Worm (Caenorhabditis elegans) whole organism, L4 larva: ENCODE measurements around the gene pod-1.

Experiments used
- D1046.2 ChIP-seq: fragments of 200-800 bp; sonication (Bioruptor generic); IDR thresholded peaks from 2 replicates; pipeline ENCODE4 v1.3.6; 2022; ENCODE audit warnings: missing genetic modification characterization, missing compliant biosample characterization
- F37D6.2 ChIP-seq: sonication (generic microtip); optimal IDR thresholded peaks from 2 replicates; lab custom pipeline; 2016; ENCODE audit warnings: mild to moderate bottlenecking, missing genetic modification characterization, missing compliant biosample characterization
- T20F7.1 ChIP-seq: fragments of 200-800 bp; sonication (Bioruptor generic); optimal IDR thresholded peaks from 2 replicates; lab custom pipeline; 2018; ENCODE audit warnings: mild to moderate bottlenecking, missing genetic modification characterization, missing compliant biosample characterization
- Y105C5A.15 ChIP-seq: fragments of 200-800 bp; sonication (Bioruptor generic); IDR thresholded peaks from 2 replicates; pipeline ENCODE4 v1.3.6; 2022; ENCODE audit warnings: missing genetic modification characterization, missing compliant biosample characterization
- Y48G9A.11 ChIP-seq: fragments of 200-800 bp; sonication (Bioruptor generic); IDR thresholded peaks from 2 replicates; pipeline ENCODE4 v1.3.6; 2022; ENCODE audit warnings: missing genetic modification reagents, missing genetic modification characterization, missing compliant biosample characterization
- ZK546.5 ChIP-seq, 2 experiments: sonication (generic microtip); optimal IDR thresholded peaks; 2 replicates each; lab custom pipeline; 2017; ENCODE audit warnings: missing biosample characterization in 2 of 2, missing genetic modification characterization in 2 of 2
- aha-1 ChIP-seq: fragments of 150-350 bp; peaks from one replicate; lab custom pipeline; 2014; ENCODE audit warnings: missing biosample characterization, missing genetic modification characterization
- aly-2 ChIP-seq: sonication (generic microtip); optimal IDR thresholded peaks from 2 replicates; lab custom pipeline; 2018; ENCODE audit warnings: missing biosample characterization, missing genetic modification characterization
- ceh-20 ChIP-seq: fragments of 200-800 bp; sonication (Bioruptor generic); IDR thresholded peaks from 2 replicates; pipeline ENCODE4 v1.3.6; 2022; ENCODE audit warnings: missing genetic modification reagents, missing genetic modification characterization, missing compliant biosample characterization
- ceh-62 ChIP-seq: sonication (generic microtip); optimal IDR thresholded peaks from 2 replicates; lab custom pipeline; 2017; ENCODE audit warnings: missing biosample characterization, missing genetic modification characterization
- ceh-82 ChIP-seq: sonication (generic microtip); optimal IDR thresholded peaks from 2 replicates; lab custom pipeline; 2017; ENCODE audit warnings: missing biosample characterization, missing genetic modification characterization
- ces-1 ChIP-seq: fragments of 150-350 bp; sonication (generic microtip); optimal IDR thresholded peaks from 4 replicates; lab custom pipeline; 2014; ENCODE audit warnings: missing biosample characterization, missing genetic modification reagents, missing genetic modification characterization
- ctbp-1 ChIP-seq: fragments of 200-800 bp; sonication (Bioruptor generic); IDR thresholded peaks from 2 replicates; pipeline ENCODE4 v1.3.6; 2022; ENCODE audit warnings: missing genetic modification reagents, missing genetic modification characterization, missing compliant biosample characterization
- daf-19 ChIP-seq: fragments of 200-800 bp; sonication (Bioruptor generic); conservative IDR thresholded peaks from 2 replicates; pipeline ENCODE4 v1.3.6; 2022; ENCODE audit warnings: missing genetic modification characterization, missing compliant biosample characterization
- duxl-1 ChIP-seq: sonication (generic microtip); optimal IDR thresholded peaks from 2 replicates; lab custom pipeline; 2016; ENCODE audit warnings: mild to moderate bottlenecking, missing genetic modification characterization, moderate library complexity, missing compliant biosample characterization; ENCODE audit not compliant: poor library complexity
- egl-43 ChIP-seq: fragments of 200-800 bp; sonication (Bioruptor generic); IDR thresholded peaks from 2 replicates; pipeline ENCODE4 v1.3.6; 2022; ENCODE audit warnings: missing genetic modification reagents, missing genetic modification characterization, missing compliant biosample characterization
- fos-1 ChIP-seq: fragments of 150-350 bp; optimal IDR thresholded peaks from 2 replicates; lab custom pipeline; 2014; ENCODE audit warnings: missing biosample characterization, missing genetic modification characterization
- gei-8 ChIP-seq: fragments of 200-800 bp; sonication (Bioruptor generic); optimal IDR thresholded peaks from 2 replicates; lab custom pipeline; 2018; ENCODE audit warnings: mild to moderate bottlenecking, missing genetic modification characterization, missing compliant biosample characterization
- hif-1 ChIP-seq, 2 experiments: sonication (generic microtip); optimal IDR thresholded peaks; 2 replicates each; lab custom pipeline; 2016 to 2017; ENCODE audit warnings: missing compliant biosample characterization in 2 of 2, missing genetic modification characterization in 2 of 2, missing genetic modification reagents in 2 of 2, missing genotype in 2 of 2, mild to moderate bottlenecking in 1 of 2
- jun-1 ChIP-seq: fragments of 150-350 bp; optimal IDR thresholded peaks from 2 replicates; lab custom pipeline; 2014; ENCODE audit warnings: missing biosample characterization, missing genetic modification reagents, missing genetic modification characterization
- lin-1 ChIP-seq: fragments of 200-800 bp; sonication (Bioruptor generic); IDR thresholded peaks from 2 replicates; pipeline ENCODE4 v1.3.6; 2022; ENCODE audit warnings: missing genetic modification reagents, missing genetic modification characterization, missing compliant biosample characterization
- lin-15B ChIP-seq: fragments of 150-350 bp; sonication (generic microtip); optimal IDR thresholded peaks from 3 replicates; lab custom pipeline; 2014; ENCODE audit warnings: missing biosample characterization, missing genetic modification characterization
- lin-29 ChIP-seq: fragments of 200-800 bp; sonication (Bioruptor generic); IDR thresholded peaks from 2 replicates; pipeline ENCODE4 v1.3.6; 2022; ENCODE audit warnings: missing genetic modification reagents, missing genetic modification characterization, missing compliant biosample characterization
- lin-39 ChIP-seq: fragments of 150-350 bp; optimal IDR thresholded peaks from 2 replicates; lab custom pipeline; 2014; ENCODE audit warnings: missing biosample characterization, missing genetic modification reagents, missing genetic modification characterization
- lir-3 ChIP-seq: sonication (generic microtip); optimal IDR thresholded peaks from 2 replicates; lab custom pipeline; 2016; ENCODE audit warnings: mild to moderate bottlenecking, missing genetic modification characterization, missing compliant biosample characterization
- madf-9 ChIP-seq: fragments of 200-800 bp; sonication (Bioruptor generic); conservative IDR thresholded peaks from 2 replicates; pipeline ENCODE4 v1.3.6; 2022; ENCODE audit warnings: missing genetic modification reagents, missing genetic modification characterization, missing compliant biosample characterization
- mdt-29 ChIP-seq: fragments of 200-800 bp; sonication (Bioruptor generic); IDR thresholded peaks from 2 replicates; pipeline ENCODE4 v1.3.6; 2022; ENCODE audit warnings: missing genetic modification reagents, missing genetic modification characterization, missing compliant biosample characterization
- mes-2 ChIP-seq: sonication (generic microtip); optimal IDR thresholded peaks from 2 replicates; lab custom pipeline; 2016; ENCODE audit warnings: missing genotype, mild to moderate bottlenecking, missing genetic modification characterization, missing compliant biosample characterization; ENCODE audit not compliant: poor library complexity, severe bottlenecking
- nhr-10 ChIP-seq: fragments of 150-350 bp; optimal IDR thresholded peaks from 2 replicates; lab custom pipeline; 2014; ENCODE audit warnings: missing biosample characterization, missing genetic modification characterization
- nhr-102 ChIP-seq: sonication (generic microtip); optimal IDR thresholded peaks from 2 replicates; lab custom pipeline; 2016; ENCODE audit warnings: mild to moderate bottlenecking, missing genetic modification characterization, moderate library complexity, missing compliant biosample characterization
- nhr-11 ChIP-seq: fragments of 150-350 bp; optimal IDR thresholded peaks from 2 replicates; lab custom pipeline; 2014; ENCODE audit warnings: missing biosample characterization, missing genetic modification characterization
- nhr-111 ChIP-seq: fragments of 200-800 bp; sonication (Bioruptor generic); optimal IDR thresholded peaks from 2 replicates; lab custom pipeline; 2018; ENCODE audit warnings: mild to moderate bottlenecking, missing genetic modification characterization, missing compliant biosample characterization
- nhr-237 ChIP-seq: sonication (generic microtip); optimal IDR thresholded peaks from 2 replicates; lab custom pipeline; 2017; ENCODE audit warnings: missing biosample characterization, missing genetic modification characterization
- nhr-48 ChIP-seq: sonication (generic microtip); optimal IDR thresholded peaks from 2 replicates; lab custom pipeline; 2016; ENCODE audit warnings: mild to moderate bottlenecking, missing genetic modification characterization, missing compliant biosample characterization
- nhr-6 ChIP-seq: fragments of 150-350 bp; optimal IDR thresholded peaks from 2 replicates; lab custom pipeline; 2014; ENCODE audit warnings: missing biosample characterization, missing genetic modification characterization
- nhr-76 ChIP-seq: fragments of 150-350 bp; optimal IDR thresholded peaks from 2 replicates; lab custom pipeline; 2014; ENCODE audit warnings: missing biosample characterization, missing genetic modification characterization
- pha-4 ChIP-seq, 2 experiments: fragments of 150-350 bp in 1 of 2; fragments of 200-800 bp in 1 of 2; sonication (Bioruptor generic) in 1 of 2; IDR thresholded peaks in 1 of 2; optimal IDR thresholded peaks in 1 of 2; 2 replicates each; pipeline versions ENCODE4 v1.3.6 to Lab custom; 2014 to 2022; ENCODE audit warnings: missing genetic modification characterization in 2 of 2, missing genetic modification reagents in 2 of 2, missing biosample characterization in 1 of 2, missing compliant biosample characterization in 1 of 2
- rbr-2 ChIP-seq: sonication (generic microtip); optimal IDR thresholded peaks from 2 replicates; lab custom pipeline; 2016; ENCODE audit warnings: missing genotype, missing genetic modification characterization, missing compliant biosample characterization
- saeg-2 ChIP-seq: fragments of 200-800 bp; sonication (Bioruptor generic); IDR thresholded peaks from 2 replicates; pipeline ENCODE4 v1.3.6; 2022; ENCODE audit warnings: missing genetic modification reagents, missing genetic modification characterization, missing compliant biosample characterization
- sdz-12 ChIP-seq: fragments of 200-800 bp; sonication (Bioruptor generic); optimal IDR thresholded peaks from 2 replicates; lab custom pipeline; 2018; ENCODE audit warnings: mild to moderate bottlenecking, missing genetic modification characterization, missing compliant biosample characterization
- set-16 ChIP-seq: fragments of 200-800 bp; sonication (Bioruptor generic); IDR thresholded peaks from 2 replicates; pipeline ENCODE4 v1.3.6; 2022; ENCODE audit warnings: missing genetic modification reagents, missing genetic modification characterization, missing compliant biosample characterization
- skn-1 ChIP-seq: fragments of 150-350 bp; optimal IDR thresholded peaks from 2 replicates; lab custom pipeline; 2014; ENCODE audit warnings: missing biosample characterization, missing genetic modification characterization
- snpc-1.2 ChIP-seq: fragments of 200-800 bp; sonication (Bioruptor generic); IDR thresholded peaks from 2 replicates; pipeline ENCODE4 v1.3.6; 2022; ENCODE audit warnings: missing genetic modification reagents, missing genetic modification characterization, missing compliant biosample characterization
- snpc-4 ChIP-seq: fragments of 150-350 bp; optimal IDR thresholded peaks from 2 replicates; lab custom pipeline; 2014; ENCODE audit warnings: missing biosample characterization, missing genetic modification characterization
- spr-1 ChIP-seq: sonication (generic microtip); optimal IDR thresholded peaks from 2 replicates; lab custom pipeline; 2016; ENCODE audit warnings: mild to moderate bottlenecking, missing genetic modification characterization, missing compliant biosample characterization
- tra-1 ChIP-seq: fragments of 200-800 bp; sonication (Bioruptor generic); IDR thresholded peaks from 2 replicates; pipeline ENCODE4 v1.3.6; 2022; ENCODE audit warnings: missing genetic modification reagents, missing genetic modification characterization, missing compliant biosample characterization
- unc-62 ChIP-seq, 3 experiments: fragments of 150-350 bp in 1 of 3; sonication (generic microtip); optimal IDR thresholded peaks in 2 of 3; peaks in 1 of 3; 1 replicate in 1 of 3; 2 replicates in 2 of 3; lab custom pipeline; 2014 to 2017; ENCODE audit warnings: missing biosample characterization in 3 of 3, missing genetic modification characterization in 3 of 3, missing genetic modification reagents in 3 of 3, missing genotype in 1 of 3
- vab-7 ChIP-seq: fragments of 200-800 bp; sonication (Bioruptor generic); IDR thresholded peaks from 2 replicates; pipeline ENCODE4 v1.3.6; 2022; ENCODE audit warnings: missing genetic modification reagents, missing genetic modification characterization, missing compliant biosample characterization
- zag-1 ChIP-seq: fragments of 150-350 bp; optimal IDR thresholded peaks from 2 replicates; lab custom pipeline; 2014; ENCODE audit warnings: missing biosample characterization, missing genetic modification characterization
- zfp-2 ChIP-seq: sonication (generic microtip); optimal IDR thresholded peaks from 2 replicates; lab custom pipeline; 2016; ENCODE audit warnings: mild to moderate bottlenecking, missing genetic modification characterization, missing compliant biosample characterization
- zfp-3 ChIP-seq: fragments of 200-800 bp; sonication (Bioruptor generic); conservative IDR thresholded peaks from 2 replicates; pipeline ENCODE4 v1.3.6; 2022; ENCODE audit warnings: missing genetic modification reagents, missing genetic modification characterization, missing compliant biosample characterization
- ztf-7 ChIP-seq: fragments of 150-350 bp; optimal IDR thresholded peaks from 2 replicates; lab custom pipeline; 2014; ENCODE audit warnings: missing biosample characterization, missing genetic modification characterization

The pod-1 gene

ce11 chrIII:13530017-13530416 is 6.1 kb upstream of the pod-1 start (continued):
- TF ChIP-seq pha-4 (GFP tag; IDR thresholded peaks at IDR 0.05; lab: Robert Waterston, UW) (no peak), pha-4 (tag; optimal IDR thresholded peaks at IDR 0.05; lab: Kevin White, UChicago) (no peak), aha-1 (tag; lab: Kevin White, UChicago) (no peak), mdt-29 (GFP tag; lab: Robert Waterston, UW) (no peak), D1046.2 (no peak), spr-1 (tag; lab: Kevin White, UChicago) (no peak), daf-19 (GFP tag; lab: Robert Waterston, UW) (no peak), set-16 (GFP tag; lab: Robert Waterston, UW) (peak; percentile 20; the same call in 1 of the 2 replicates), nhr-102 (tag; lab: Kevin White, UChicago) (no peak), zfp-2 (tag; lab: Kevin White, UChicago) (no peak), duxl-1 (tag; lab: Kevin White, UChicago) (peak; percentile 10), ceh-82 (tag; lab: Kevin White, UChicago) (no peak), Y48G9A.11 (GFP tag; lab: Robert Waterston, UW) (no peak; the same call in 1 of the 2 replicates), egl-43 (peak; percentile 50; the same call in 1 of the 2 replicates), madf-9 (GFP tag; lab: Robert Waterston, UW) (no peak), snpc-1.2 (no peak), T20F7.1 (GFP tag; lab: Kevin White, UChicago) (no peak), tra-1 (GFP tag; lab: Robert Waterston, UW) (no peak), ctbp-1 (no peak), lin-15B (tag; lab: Kevin White, UChicago) (no peak), fos-1 (tag; lab: Kevin White, UChicago) (no peak), F37D6.2 (tag; lab: Kevin White, UChicago) (no peak), snpc-4 (no peak), hif-1 (tag; optimal IDR thresholded peaks at IDR 0.05; lab: Kevin White, UChicago) (peak in 1 of 2 experiments; percentile 38), nhr-48 (tag; lab: Kevin White, UChicago) (no peak), lir-3 (tag; lab: Kevin White, UChicago) (no peak), ceh-62 (tag; lab: Kevin White, UChicago) (no peak), lin-1 (GFP tag; lab: Robert Waterston, UW) (no peak), lin-39 (tag; lab: Kevin White, UChicago) (no peak), nhr-11 (tag; lab: Kevin White, UChicago) (peak; percentile 43), saeg-2 (no peak), skn-1 (tag; lab: Kevin White, UChicago) (no peak), nhr-6 (no peak), rbr-2 (tag; lab: Kevin White, UChicago) (peak; percentile 49), lin-29 (GFP tag; lab: Robert Waterston, UW) (no peak), nhr-237 (tag; lab: Kevin White, UChicago) (no peak), vab-7 (GFP tag; lab: Robert Waterston, UW) (no peak; the same call in 1 of the 2 replicates), ces-1 (GFP tag; lab: Kevin White, UChicago) (no peak), nhr-76 (tag; lab: Kevin White, UChicago) (no peak), zfp-3 (GFP tag; lab: Robert Waterston, UW) (no peak), ztf-7 (tag; lab: Kevin White, UChicago) (no peak), ceh-20 (GFP tag; lab: Robert Waterston, UW) (peak; percentile 21; the same call in 1 of the 2 replicates), Y105C5A.15 (GFP tag; lab: Robert Waterston, UW) (no peak), zag-1 (tag; lab: Kevin White, UChicago) (no peak), nhr-111 (GFP tag; lab: Kevin White, UChicago) (no peak), aly-2 (no peak), jun-1 (tag; lab: Kevin White, UChicago) (no peak), sdz-12 (GFP tag; lab: Kevin White, UChicago) (no peak), gei-8 (no peak), nhr-10 (tag; lab: Kevin White, UChicago) (no peak), unc-62 (GFP tag; optimal IDR thresholded peaks at IDR 0.05 in 1 of 2; lab: Kevin White, UChicago) (no peak), unc-62 (tag; optimal IDR thresholded peaks at IDR 0.05; lab: Kevin White, UChicago) (no peak), mes-2 (tag; lab: Kevin White, UChicago) (peak; percentile 73), ZK546.5 (tag; optimal IDR thresholded peaks at IDR 0.05; lab: Kevin White, UChicago) (no peak)
